Fruit fly (Drosophila melanogaster): Measurements from ENCODE around the gene Or10a.

Or10a gene

dm6 chrX:11451027-11451572, 33.9 kb upstream of the Or10a start (continued):
- no peak for TF ChIP-seq cg (GFP tag; optimal IDR thresholded peaks at IDR 0.05)
- no peak for TF ChIP-seq trh (GFP tag; optimal IDR thresholded peaks at IDR 0.05)
- TF ChIP-seq Dp (GFP tag; optimal IDR thresholded peaks at IDR 0.05): no peak
- no peak for TF ChIP-seq ash1 (GFP tag; optimal IDR thresholded peaks at IDR 0.05)
- TF ChIP-seq CG11696 (GFP tag; IDR thresholded peaks at IDR 0.05): no peak
- TF ChIP-seq CG2129 (GFP tag; IDR thresholded peaks at IDR 0.05; ENCODE audit: partially characterized antibody): no peak
- no peak for TF ChIP-seq klu (GFP tag; IDR thresholded peaks at IDR 0.05)
- TF ChIP-seq Lim3 (GFP tag; IDR thresholded peaks at IDR 0.05): no peak
- no peak for TF ChIP-seq HmgD (GFP tag; optimal IDR thresholded peaks at IDR 0.05)
- no peak for TF ChIP-seq CG4707 (GFP tag; optimal IDR thresholded peaks at IDR 0.05)
- no peak for TF ChIP-seq CG8924 (tag; optimal IDR thresholded peaks at IDR 0.05)

- no peak for TF ChIP-seq CG10959 (GFP tag; IDR thresholded peaks at IDR 0.05)
- no peak for TF ChIP-seq bowl (GFP tag; IDR thresholded peaks at IDR 0.05)
- no peak for TF ChIP-seq B-H1 (GFP tag; IDR thresholded peaks at IDR 0.05)
- no peak for TF ChIP-seq CG13287 (GFP tag; IDR thresholded peaks at IDR 0.05; ENCODE audit: partially characterized antibody)
- TF ChIP-seq MTF-1 (GFP tag; optimal IDR thresholded peaks at IDR 0.05; ENCODE audit: borderline replicate concordance): no peak
- TF ChIP-seq CoRest (tag; optimal IDR thresholded peaks at IDR 0.05): peak; percentile 21
- TF ChIP-seq CG6689 (GFP tag; IDR thresholded peaks at IDR 0.05): no peak
- no peak for TF ChIP-seq HLHmδ (GFP tag; optimal IDR thresholded peaks at IDR 0.05)
- TF ChIP-seq Sox100B (GFP tag; optimal IDR thresholded peaks at IDR 0.05): no peak
- peak; percentile 34 for TF ChIP-seq dmrt99B (tag; optimal IDR thresholded peaks at IDR 0.05)
- no peak for TF ChIP-seq HmgD (GFP tag; optimal IDR thresholded peaks at IDR 0.05)
- TF ChIP-seq CG8281 (tag; optimal IDR thresholded peaks at IDR 0.05): no peak
- no peak for TF ChIP-seq Sry-β (GFP tag; optimal IDR thresholded peaks at IDR 0.05)
- TF ChIP-seq hkb (optimal IDR thresholded peaks at IDR 0.05): no peak
- no peak for TF ChIP-seq hkb (GFP tag; IDR thresholded peaks at IDR 0.05)
- TF ChIP-seq CG12155 (GFP tag; optimal IDR thresholded peaks at IDR 0.05): no peak
- TF ChIP-seq CG1233 (GFP tag; optimal IDR thresholded peaks at IDR 0.05): no peak
- no peak for TF ChIP-seq CG4730 (GFP tag; IDR thresholded peaks at IDR 0.05)
- TF ChIP-seq sens (GFP tag): peak; percentile 74
- no peak for TF ChIP-seq nerfin-2 (GFP tag; IDR thresholded peaks at IDR 0.05; ENCODE audit: partially characterized antibody)
- TF ChIP-seq Antp (GFP tag; optimal IDR thresholded peaks at IDR 0.05): peak; percentile 29
- no peak for TF ChIP-seq CrebB (tag; optimal IDR thresholded peaks at IDR 0.05)
- no peak for TF ChIP-seq CG9215 (GFP tag; IDR thresholded peaks at IDR 0.05)
- TF ChIP-seq CG13424 (tag; optimal IDR thresholded peaks at IDR 0.05): peak; percentile 23
- TF ChIP-seq Adf1 (GFP tag; IDR thresholded peaks at IDR 0.05): no peak
- no peak for TF ChIP-seq slp2 (GFP tag; optimal IDR thresholded peaks at IDR 0.05)
- peak; percentile 37 for TF ChIP-seq Rfx (GFP tag; IDR thresholded peaks at IDR 0.05)
- no peak for TF ChIP-seq tup (GFP tag; optimal IDR thresholded peaks at IDR 0.05)
- TF ChIP-seq Ets65A (GFP tag): peak; percentile 87
- no peak for TF ChIP-seq sob (GFP tag; IDR thresholded peaks at IDR 0.05)
- no peak for TF ChIP-seq CG10147 (GFP tag; optimal IDR thresholded peaks at IDR 0.05)
- no peak for TF ChIP-seq Nf-YC (tag; optimal IDR thresholded peaks at IDR 0.05)
- no peak for TF ChIP-seq inv (GFP tag; IDR thresholded peaks at IDR 0.05; ENCODE audit: partially characterized antibody)
- TF ChIP-seq Hsf (GFP tag; optimal IDR thresholded peaks at IDR 0.05): no peak
- TF ChIP-seq tgo (GFP tag; IDR thresholded peaks at IDR 0.05): peak; percentile 29; the same call in 1 of the 3 replicates
- no peak for TF ChIP-seq CG10565 (GFP tag; optimal IDR thresholded peaks at IDR 0.05)
- no peak for TF ChIP-seq exex (tag; optimal IDR thresholded peaks at IDR 0.05)
- TF ChIP-seq CG4854 (GFP tag; optimal IDR thresholded peaks at IDR 0.05): no peak
- TF ChIP-seq fd64A (GFP tag; optimal IDR thresholded peaks at IDR 0.05): no peak
- TF ChIP-seq CG9932 (GFP tag; IDR thresholded peaks at IDR 0.05): no peak
- 0 out of 2 replicates have a peak, but pooled peaks have one; percentile 29 for TF ChIP-seq vvl (GFP tag; IDR thresholded peaks at IDR 0.05)
Observed at dm6 chrX:11450406-11450805, 33.2 kb upstream of the Or10a start.
